Worm (Caenorhabditis elegans) whole organism, L4 larva: ENCODE measurements around the gene W03H9.1.
A peak's percentile ranks its signal among the peaks of the same experiment; 100 is the strongest.

Experiments used
- F10B5.3 ChIP-seq: sonication (generic microtip); optimal IDR thresholded peaks from 2 replicates; lab custom pipeline; 2016; ENCODE audit warnings: mild to moderate bottlenecking, missing genetic modification characterization, missing compliant biosample characterization
- F26F4.8 ChIP-seq: fragments of 200-800 bp; sonication (Bioruptor generic); conservative IDR thresholded peaks from 2 replicates; pipeline ENCODE4 v1.3.6; 2022; ENCODE audit warnings: missing genetic modification characterization, missing compliant biosample characterization
- F37D6.2 ChIP-seq: sonication (generic microtip); optimal IDR thresholded peaks from 2 replicates; lab custom pipeline; 2016; ENCODE audit warnings: mild to moderate bottlenecking, missing genetic modification characterization, missing compliant biosample characterization
- F44E2.7 ChIP-seq: fragments of 200-800 bp; sonication (Bioruptor generic); IDR thresholded peaks from 2 replicates; pipeline ENCODE4 v2.1.2; 2022; ENCODE audit warnings: missing genetic modification characterization, missing compliant biosample characterization
- T20F7.1 ChIP-seq: fragments of 200-800 bp; sonication (Bioruptor generic); optimal IDR thresholded peaks from 2 replicates; lab custom pipeline; 2018; ENCODE audit warnings: mild to moderate bottlenecking, missing genetic modification characterization, missing compliant biosample characterization
- Y5F2A.4 ChIP-seq: fragments of 200-800 bp; sonication (Bioruptor generic); optimal IDR thresholded peaks from 2 replicates; lab custom pipeline; 2018; ENCODE audit warnings: mild to moderate bottlenecking, missing genetic modification characterization, missing compliant biosample characterization
- arid-1 ChIP-seq: fragments of 200-800 bp; sonication (Bioruptor generic); conservative IDR thresholded peaks from 2 replicates; pipeline ENCODE4 v1.3.6; 2022; ENCODE audit warnings: missing genetic modification reagents, missing genetic modification characterization, missing compliant biosample characterization
- ces-1 ChIP-seq: fragments of 150-350 bp; sonication (generic microtip); optimal IDR thresholded peaks from 4 replicates; lab custom pipeline; 2014; ENCODE audit warnings: missing biosample characterization, missing genetic modification reagents, missing genetic modification characterization
- ctbp-1 ChIP-seq: fragments of 200-800 bp; sonication (Bioruptor generic); IDR thresholded peaks from 2 replicates; pipeline ENCODE4 v1.3.6; 2022; ENCODE audit warnings: missing genetic modification reagents, missing genetic modification characterization, missing compliant biosample characterization
- duxl-1 ChIP-seq: sonication (generic microtip); optimal IDR thresholded peaks from 2 replicates; lab custom pipeline; 2016; ENCODE audit warnings: mild to moderate bottlenecking, missing genetic modification characterization, moderate library complexity, missing compliant biosample characterization; ENCODE audit not compliant: poor library complexity
- dve-1 ChIP-seq: sonication (generic microtip); optimal IDR thresholded peaks from 2 replicates; lab custom pipeline; 2017; ENCODE audit warnings: antibody characterized with exemption, mild to moderate bottlenecking, missing genetic modification characterization, missing compliant biosample characterization; ENCODE audit not compliant: insufficient read depth
- egl-43 ChIP-seq: fragments of 200-800 bp; sonication (Bioruptor generic); IDR thresholded peaks from 2 replicates; pipeline ENCODE4 v1.3.6; 2022; ENCODE audit warnings: missing genetic modification reagents, missing genetic modification characterization, missing compliant biosample characterization
- hif-1 ChIP-seq, 2 experiments: sonication (generic microtip); optimal IDR thresholded peaks; 2 replicates each; lab custom pipeline; 2016 to 2017; ENCODE audit warnings: missing compliant biosample characterization in 2 of 2, missing genetic modification characterization in 2 of 2, missing genetic modification reagents in 2 of 2, missing genotype in 2 of 2, mild to moderate bottlenecking in 1 of 2
- hlh-11 ChIP-seq: fragments of 200-800 bp; sonication (Bioruptor generic); optimal IDR thresholded peaks from 2 replicates; lab custom pipeline; 2018; ENCODE audit warnings: mild to moderate bottlenecking, missing genetic modification characterization, missing compliant biosample characterization
- hmg-1.1 ChIP-seq: fragments of 200-800 bp; sonication (Bioruptor generic); IDR thresholded peaks from 2 replicates; pipeline ENCODE4 v1.3.6; 2022; ENCODE audit warnings: missing genetic modification reagents, missing genetic modification characterization, missing compliant biosample characterization
- jun-1 ChIP-seq: fragments of 150-350 bp; optimal IDR thresholded peaks from 2 replicates; lab custom pipeline; 2014; ENCODE audit warnings: missing biosample characterization, missing genetic modification reagents, missing genetic modification characterization
- lin-13 ChIP-seq: fragments of 150-350 bp; optimal IDR thresholded peaks from 2 replicates; lab custom pipeline; 2014; ENCODE audit warnings: missing biosample characterization, missing genetic modification reagents, missing genetic modification characterization
- lin-29 ChIP-seq: fragments of 200-800 bp; sonication (Bioruptor generic); IDR thresholded peaks from 2 replicates; pipeline ENCODE4 v1.3.6; 2022; ENCODE audit warnings: missing genetic modification reagents, missing genetic modification characterization, missing compliant biosample characterization
- lin-38 ChIP-seq: fragments of 200-800 bp; sonication (Bioruptor generic); IDR thresholded peaks from 2 replicates; pipeline ENCODE4 v1.3.6; 2022; ENCODE audit warnings: missing genetic modification reagents, missing genetic modification characterization, missing compliant biosample characterization
- lin-39 ChIP-seq: fragments of 150-350 bp; optimal IDR thresholded peaks from 2 replicates; lab custom pipeline; 2014; ENCODE audit warnings: missing biosample characterization, missing genetic modification reagents, missing genetic modification characterization
- lir-3 ChIP-seq: sonication (generic microtip); optimal IDR thresholded peaks from 2 replicates; lab custom pipeline; 2016; ENCODE audit warnings: mild to moderate bottlenecking, missing genetic modification characterization, missing compliant biosample characterization
- lsy-2 ChIP-seq, 2 experiments: fragments of 150-350 bp in 1 of 2; sonication (generic microtip) in 1 of 2; optimal IDR thresholded peaks; 2 replicates each; lab custom pipeline; 2014 to 2017; ENCODE audit warnings: missing biosample characterization in 2 of 2, missing genetic modification characterization in 2 of 2
- madf-5 ChIP-seq, 2 experiments: fragments of 200-800 bp; sonication (Bioruptor generic); IDR thresholded peaks; 2 replicates each; pipeline ENCODE4 v1.3.6; 2022; ENCODE audit warnings: missing compliant biosample characterization in 2 of 2, missing genetic modification characterization in 2 of 2
- madf-9 ChIP-seq: fragments of 200-800 bp; sonication (Bioruptor generic); conservative IDR thresholded peaks from 2 replicates; pipeline ENCODE4 v1.3.6; 2022; ENCODE audit warnings: missing genetic modification reagents, missing genetic modification characterization, missing compliant biosample characterization
- mes-2 ChIP-seq: sonication (generic microtip); optimal IDR thresholded peaks from 2 replicates; lab custom pipeline; 2016; ENCODE audit warnings: missing genotype, mild to moderate bottlenecking, missing genetic modification characterization, missing compliant biosample characterization; ENCODE audit not compliant: poor library complexity, severe bottlenecking
- nhr-102 ChIP-seq: sonication (generic microtip); optimal IDR thresholded peaks from 2 replicates; lab custom pipeline; 2016; ENCODE audit warnings: mild to moderate bottlenecking, missing genetic modification characterization, moderate library complexity, missing compliant biosample characterization
- nhr-237 ChIP-seq: sonication (generic microtip); optimal IDR thresholded peaks from 2 replicates; lab custom pipeline; 2017; ENCODE audit warnings: missing biosample characterization, missing genetic modification characterization
- nhr-41 ChIP-seq: fragments of 200-800 bp; sonication (Bioruptor generic); IDR thresholded peaks from 2 replicates; pipeline ENCODE4 v1.3.6; 2022; ENCODE audit warnings: missing genetic modification reagents, missing genetic modification characterization, missing compliant biosample characterization
- nhr-48 ChIP-seq: sonication (generic microtip); optimal IDR thresholded peaks from 2 replicates; lab custom pipeline; 2016; ENCODE audit warnings: mild to moderate bottlenecking, missing genetic modification characterization, missing compliant biosample characterization
- rbr-2 ChIP-seq: sonication (generic microtip); optimal IDR thresholded peaks from 2 replicates; lab custom pipeline; 2016; ENCODE audit warnings: missing genotype, missing genetic modification characterization, missing compliant biosample characterization
- sdz-12 ChIP-seq: fragments of 200-800 bp; sonication (Bioruptor generic); optimal IDR thresholded peaks from 2 replicates; lab custom pipeline; 2018; ENCODE audit warnings: mild to moderate bottlenecking, missing genetic modification characterization, missing compliant biosample characterization
- set-16 ChIP-seq: fragments of 200-800 bp; sonication (Bioruptor generic); IDR thresholded peaks from 2 replicates; pipeline ENCODE4 v1.3.6; 2022; ENCODE audit warnings: missing genetic modification reagents, missing genetic modification characterization, missing compliant biosample characterization
- snpc-1.2 ChIP-seq: fragments of 200-800 bp; sonication (Bioruptor generic); IDR thresholded peaks from 2 replicates; pipeline ENCODE4 v1.3.6; 2022; ENCODE audit warnings: missing genetic modification reagents, missing genetic modification characterization, missing compliant biosample characterization
- snpc-4 ChIP-seq: fragments of 150-350 bp; optimal IDR thresholded peaks from 2 replicates; lab custom pipeline; 2014; ENCODE audit warnings: missing biosample characterization, missing genetic modification characterization
- spr-3 ChIP-seq: fragments of 200-800 bp; sonication (Bioruptor generic); optimal IDR thresholded peaks from 2 replicates; lab custom pipeline; 2018; ENCODE audit warnings: mild to moderate bottlenecking, missing genetic modification characterization, missing compliant biosample characterization
- tag-97 ChIP-seq: fragments of 200-800 bp; sonication (Bioruptor generic); IDR thresholded peaks from 2 replicates; pipeline ENCODE4 v1.3.6; 2022; ENCODE audit warnings: missing genetic modification characterization, missing compliant biosample characterization
- tra-1 ChIP-seq: fragments of 200-800 bp; sonication (Bioruptor generic); IDR thresholded peaks from 2 replicates; pipeline ENCODE4 v1.3.6; 2022; ENCODE audit warnings: missing genetic modification reagents, missing genetic modification characterization, missing compliant biosample characterization
- unc-130 ChIP-seq: sonication (generic microtip); optimal IDR thresholded peaks from 2 replicates; lab custom pipeline; 2016; ENCODE audit warnings: missing genetic modification reagents, missing genetic modification characterization, missing compliant biosample characterization
- unc-62 ChIP-seq, 3 experiments: fragments of 150-350 bp in 1 of 3; sonication (generic microtip); optimal IDR thresholded peaks in 2 of 3; peaks in 1 of 3; 1 replicate in 1 of 3; 2 replicates in 2 of 3; lab custom pipeline; 2014 to 2017; ENCODE audit warnings: missing biosample characterization in 3 of 3, missing genetic modification characterization in 3 of 3, missing genetic modification reagents in 3 of 3, missing genotype in 1 of 3
- vab-7 ChIP-seq: fragments of 200-800 bp; sonication (Bioruptor generic); IDR thresholded peaks from 2 replicates; pipeline ENCODE4 v1.3.6; 2022; ENCODE audit warnings: missing genetic modification reagents, missing genetic modification characterization, missing compliant biosample characterization

Gene W03H9.1

DNA sequence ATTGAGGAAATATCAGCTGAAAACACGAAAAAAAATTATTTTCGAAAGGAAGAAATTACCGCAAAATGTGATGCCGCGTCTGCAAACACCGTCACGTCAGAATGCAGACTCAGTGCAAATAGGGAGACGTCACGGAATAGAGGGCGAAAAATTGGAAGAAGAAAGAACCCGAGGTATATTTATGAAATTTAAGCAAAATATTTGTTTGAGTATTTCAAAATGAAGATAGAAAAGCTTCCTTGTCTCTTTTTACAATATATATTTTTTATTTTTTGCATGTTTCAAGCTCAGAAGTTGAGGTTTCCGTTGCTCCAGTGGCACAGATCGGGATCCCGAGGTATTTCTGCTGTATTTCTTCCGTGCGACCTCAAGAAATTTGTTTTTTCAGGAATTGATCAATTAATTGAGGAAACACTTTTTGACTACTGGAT lies 6.1 kb downstream of the W03H9.1 start, which contains the start of gene W03H9.2 (continued):
- 0 out of 2 replicates have a peak, but pooled peaks have one; percentile 9 for TF ChIP-seq arid-1
- TF ChIP-seq snpc-1.2 (GFP tag; lab: Robert Waterston, UW) = no peak
- TF ChIP-seq hmg-1.1 (GFP tag; lab: Robert Waterston, UW) = peak; percentile 85
- TF ChIP-seq nhr-48 (tag; lab: Kevin White, UChicago) = peak; percentile 4
- no peak for TF ChIP-seq jun-1
- TF ChIP-seq madf-5 (GFP tag; IDR thresholded peaks at IDR 0.05; lab: Robert Waterston, UW) = no peak
- no peak for TF ChIP-seq nhr-237 (tag; lab: Kevin White, UChicago)
- TF ChIP-seq spr-3 = no peak
- TF ChIP-seq unc-62 (GFP tag; optimal IDR thresholded peaks at IDR 0.05 in 1 of 2; lab: Kevin White, UChicago) = no peak
- no peak for TF ChIP-seq unc-62 (tag; optimal IDR thresholded peaks at IDR 0.05; lab: Kevin White, UChicago)
- TF ChIP-seq ces-1 (GFP tag; lab: Kevin White, UChicago) = no peak
- peak; percentile 58 for TF ChIP-seq unc-130 (GFP tag; lab: Kevin White, UChicago)
- peak; percentile 65 for TF ChIP-seq rbr-2 (tag; lab: Kevin White, UChicago)
- TF ChIP-seq hif-1 (tag; optimal IDR thresholded peaks at IDR 0.05; lab: Kevin White, UChicago) = peak in 1 of 2 experiments; percentile 90
- no peak for TF ChIP-seq set-16 (GFP tag; lab: Robert Waterston, UW)
- TF ChIP-seq sdz-12 (GFP tag; lab: Kevin White, UChicago) = peak; percentile 62
- peak; percentile 50; the same call in 1 of the 2 replicates for TF ChIP-seq madf-9 (GFP tag; lab: Robert Waterston, UW)
- no peak for TF ChIP-seq lin-39 (tag; lab: Kevin White, UChicago)
- 0 out of 2 replicates have a peak, but pooled peaks have one; percentile 40 for TF ChIP-seq ctbp-1 (GFP tag; lab: Robert Waterston, UW)
- TF ChIP-seq F44E2.7 (GFP tag; lab: Robert Waterston, UW) = no peak
- TF ChIP-seq dve-1 (tag; lab: Kevin White, UChicago) = no peak
- TF ChIP-seq T20F7.1 (GFP tag; lab: Kevin White, UChicago) = no peak
- peak; percentile 59 for TF ChIP-seq F37D6.2 (tag; lab: Kevin White, UChicago)
- TF ChIP-seq lsy-2 (tag; optimal IDR thresholded peaks at IDR 0.05; lab: Kevin White, UChicago) = peak in 1 of 2 experiments; percentile 71
- TF ChIP-seq snpc-4 (tag; lab: Kevin White, UChicago) = no peak
- TF ChIP-seq hlh-11 (tag; lab: Kevin White, UChicago) = peak; percentile 49
- no peak for TF ChIP-seq tra-1 (GFP tag; lab: Robert Waterston, UW)
- TF ChIP-seq vab-7 (GFP tag; lab: Robert Waterston, UW) = peak; percentile 53; the same call in 1 of the 2 replicates
- TF ChIP-seq F26F4.8 (GFP tag; lab: Robert Waterston, UW) = no peak
- peak; percentile 18 for TF ChIP-seq lin-13 (GFP tag; lab: Kevin White, UChicago)
- peak; percentile 80 for TF ChIP-seq lin-38 (GFP tag; lab: Robert Waterston, UW)
- TF ChIP-seq mes-2 (tag; lab: Kevin White, UChicago) = peak; percentile 95
- TF ChIP-seq egl-43 (GFP tag; lab: Robert Waterston, UW) = 0 out of 2 replicates have a peak, but pooled peaks have one; percentile 41
- TF ChIP-seq tag-97 = no peak
- peak; percentile 36 for TF ChIP-seq nhr-102 (tag; lab: Kevin White, UChicago)
- peak; percentile 25 for TF ChIP-seq duxl-1 (tag; lab: Kevin White, UChicago)
- TF ChIP-seq lir-3 = peak; percentile 41
- TF ChIP-seq F10B5.3 (tag; lab: Kevin White, UChicago) = no peak
- no peak for TF ChIP-seq lin-29 (GFP tag; lab: Robert Waterston, UW)
- no peak for TF ChIP-seq Y5F2A.4 (GFP tag; lab: Kevin White, UChicago)
- TF ChIP-seq nhr-41 (GFP tag; lab: Robert Waterston, UW) = no peak
